Worm (Caenorhabditis elegans) whole organism, L1 larva: ENCODE measurements around the gene hum-6.

Experiments used
- C04F5.9 ChIP-seq: sonication (generic microtip); optimal IDR thresholded peaks from 2 replicates; lab custom pipeline; 2016; ENCODE audit warnings: missing genetic modification characterization, missing compliant biosample characterization
- C16A3.4 ChIP-seq: fragments of 150-350 bp; optimal IDR thresholded peaks from 2 replicates; lab custom pipeline; 2014; ENCODE audit warnings: missing biosample characterization, missing genetic modification characterization
- C34B4.2 ChIP-seq: sonication (generic microtip); optimal IDR thresholded peaks from 2 replicates; lab custom pipeline; 2017; ENCODE audit warnings: mild to moderate bottlenecking, missing genetic modification characterization, missing compliant biosample characterization
- F16B12.6 ChIP-seq: fragments of 150-350 bp; optimal IDR thresholded peaks from 2 replicates; lab custom pipeline; 2014; ENCODE audit warnings: missing biosample characterization, missing genetic modification characterization
- alr-1 ChIP-seq: fragments of 200-800 bp; sonication (Bioruptor generic); optimal IDR thresholded peaks from 2 replicates; lab custom pipeline; 2018; ENCODE audit warnings: borderline replicate concordance, mild to moderate bottlenecking, missing genetic modification characterization, missing compliant biosample characterization
- ama-1 ChIP-seq: fragments of 150-350 bp; optimal IDR thresholded peaks from 2 replicates; lab custom pipeline; 2014
- blmp-1 ChIP-seq: fragments of 150-350 bp; optimal IDR thresholded peaks from 2 replicates; lab custom pipeline; 2014; ENCODE audit warnings: missing biosample characterization, missing genetic modification characterization
- ceh-63 ChIP-seq: fragments of 200-800 bp; sonication (Bioruptor generic); optimal IDR thresholded peaks from 2 replicates; lab custom pipeline; 2018; ENCODE audit warnings: mild to moderate bottlenecking, missing genetic modification characterization, missing compliant biosample characterization
- ceh-82 ChIP-seq, 3 experiments: fragments of 150-350 bp in 1 of 3; sonication (generic microtip) in 2 of 3; optimal IDR thresholded peaks; 2 replicates each; lab custom pipeline; 2014 to 2017; ENCODE audit warnings: missing biosample characterization in 3 of 3, missing genetic modification characterization in 3 of 3
- ceh-90 ChIP-seq: sonication (generic microtip); optimal IDR thresholded peaks from 2 replicates; lab custom pipeline; 2016; ENCODE audit warnings: missing genetic modification characterization, missing compliant biosample characterization
- ces-1 ChIP-seq: fragments of 150-350 bp; optimal IDR thresholded peaks from 2 replicates; lab custom pipeline; 2014; ENCODE audit warnings: missing biosample characterization, missing genetic modification reagents, missing genetic modification characterization
- dsc-1 ChIP-seq: sonication (generic microtip); optimal IDR thresholded peaks from 2 replicates; lab custom pipeline; 2016; ENCODE audit warnings: mild to moderate bottlenecking, missing genetic modification characterization, missing compliant biosample characterization
- efl-1 ChIP-seq, 4 experiments: fragments of 150-350 bp; optimal IDR thresholded peaks in 3 of 4; peaks in 1 of 4; 1 replicate in 1 of 4; 2 replicates in 3 of 4; lab custom pipeline; 2014; ENCODE audit warnings: missing biosample characterization in 2 of 4, missing genetic modification characterization in 2 of 4, missing genetic modification reagents in 2 of 4
- elt-2 ChIP-seq: sonication (generic microtip); optimal IDR thresholded peaks from 2 replicates; lab custom pipeline; 2016; ENCODE audit warnings: missing genetic modification characterization, mild to moderate bottlenecking, inconsistent platforms, missing compliant biosample characterization, missing genetic modification reagents
- elt-3 ChIP-seq, 6 experiments: fragments of 150-350 bp in 1 of 6; sonication (generic microtip); optimal IDR thresholded peaks; 2 replicates each; lab custom pipeline; 2017 to 2018; ENCODE audit warnings: missing biosample characterization in 6 of 6, missing genetic modification characterization in 6 of 6, inconsistent platforms in 1 of 6
- fkh-10 ChIP-seq: sonication (generic microtip); optimal IDR thresholded peaks from 2 replicates; lab custom pipeline; 2017; ENCODE audit warnings: missing biosample characterization, missing genetic modification reagents, missing genetic modification characterization
- fkh-4 ChIP-seq: sonication (generic microtip); optimal IDR thresholded peaks from 2 replicates; lab custom pipeline; 2016; ENCODE audit warnings: missing compliant biosample characterization, missing genetic modification characterization, borderline replicate concordance
- fkh-8 ChIP-seq: sonication (generic microtip); optimal IDR thresholded peaks from 2 replicates; lab custom pipeline; 2016; ENCODE audit warnings: mild to moderate bottlenecking, missing genetic modification characterization, missing compliant biosample characterization
- grh-1 ChIP-seq: fragments of 200-800 bp; sonication (Bioruptor generic); IDR thresholded peaks from 2 replicates; pipeline ENCODE4 v1.3.6; 2022; ENCODE audit warnings: missing genetic modification reagents, missing genetic modification characterization, missing compliant biosample characterization
- hlh-17 ChIP-seq: fragments of 200-800 bp; sonication (Bioruptor generic); optimal IDR thresholded peaks from 2 replicates; lab custom pipeline; 2018; ENCODE audit warnings: missing genetic modification characterization, mild to moderate bottlenecking, missing compliant biosample characterization, moderate library complexity, borderline replicate concordance
- hpl-2 ChIP-seq: fragments of 150-350 bp; optimal IDR thresholded peaks from 2 replicates; lab custom pipeline; 2014; ENCODE audit warnings: missing biosample characterization, missing genetic modification reagents, missing genetic modification characterization
- irx-1 ChIP-seq: sonication (generic microtip); optimal IDR thresholded peaks from 2 replicates; lab custom pipeline; 2016; ENCODE audit warnings: missing genetic modification characterization, missing compliant biosample characterization
- lin-15B ChIP-seq: fragments of 150-350 bp; sonication (generic microtip); optimal IDR thresholded peaks from 3 replicates; lab custom pipeline; 2014; ENCODE audit warnings: missing biosample characterization, missing genetic modification characterization
- lin-35 ChIP-seq, 2 experiments: fragments of 150-350 bp; optimal IDR thresholded peaks; 2 replicates each; lab custom pipeline; 2014; ENCODE audit warnings: missing biosample characterization in 2 of 2, missing genetic modification characterization in 2 of 2, missing genetic modification reagents in 2 of 2
- lin-39 ChIP-seq: fragments of 150-350 bp; optimal IDR thresholded peaks from 2 replicates; lab custom pipeline; 2014; ENCODE audit warnings: missing biosample characterization, missing genetic modification reagents, missing genetic modification characterization
- lir-3 ChIP-seq: sonication (generic microtip); optimal IDR thresholded peaks from 2 replicates; lab custom pipeline; 2016; ENCODE audit warnings: mild to moderate bottlenecking, missing genetic modification characterization, moderate library complexity, missing compliant biosample characterization; ENCODE audit not compliant: poor library complexity
- lsy-2 ChIP-seq, 2 experiments: fragments of 150-350 bp; optimal IDR thresholded peaks; 2 replicates each; lab custom pipeline; 2014; ENCODE audit warnings: missing biosample characterization in 2 of 2, missing genetic modification characterization in 2 of 2
- mdl-1 ChIP-seq, 2 experiments: fragments of 150-350 bp; optimal IDR thresholded peaks; 2 replicates each; lab custom pipeline; 2014 to 2017; ENCODE audit warnings: missing biosample characterization in 2 of 2, missing genetic modification characterization in 2 of 2, inconsistent platforms in 1 of 2
- mef-2 ChIP-seq: fragments of 150-350 bp; optimal IDR thresholded peaks from 2 replicates; lab custom pipeline; 2014; ENCODE audit warnings: missing biosample characterization, missing genetic modification characterization
- mep-1 ChIP-seq: fragments of 150-350 bp; optimal IDR thresholded peaks from 2 replicates; lab custom pipeline; 2014; ENCODE audit warnings: missing biosample characterization, missing genetic modification characterization
- nhr-19 ChIP-seq: fragments of 200-800 bp; sonication (Bioruptor generic); conservative IDR thresholded peaks from 2 replicates; pipeline ENCODE4 v1.3.6; 2022; ENCODE audit warnings: missing genetic modification characterization, missing compliant biosample characterization
- nhr-20 ChIP-seq: sonication (generic microtip); optimal IDR thresholded peaks from 2 replicates; lab custom pipeline; 2016; ENCODE audit warnings: mild to moderate bottlenecking, missing genetic modification characterization, missing compliant biosample characterization
- nhr-47 ChIP-seq: sonication (generic microtip); optimal IDR thresholded peaks from 2 replicates; lab custom pipeline; 2016; ENCODE audit warnings: mild to moderate bottlenecking, missing genetic modification characterization, moderate library complexity, missing compliant biosample characterization
- nhr-71 ChIP-seq: sonication (generic microtip); optimal IDR thresholded peaks from 2 replicates; lab custom pipeline; 2016; ENCODE audit warnings: mild to moderate bottlenecking, missing genetic modification characterization, moderate library complexity, missing compliant biosample characterization
- nhr-76 ChIP-seq: sonication (generic microtip); optimal IDR thresholded peaks from 2 replicates; lab custom pipeline; 2017; ENCODE audit warnings: missing biosample characterization, missing genetic modification characterization
- nhr-90 ChIP-seq: sonication (generic microtip); optimal IDR thresholded peaks from 2 replicates; lab custom pipeline; 2016; ENCODE audit warnings: mild to moderate bottlenecking, missing genetic modification characterization, missing compliant biosample characterization; ENCODE audit not compliant: poor library complexity
- pag-3 ChIP-seq: sonication (generic microtip); optimal IDR thresholded peaks from 2 replicates; lab custom pipeline; 2017; ENCODE audit warnings: missing genetic modification characterization, mild to moderate bottlenecking, missing compliant biosample characterization, antibody characterized with exemption, borderline replicate concordance; ENCODE audit not compliant: insufficient read depth
- pax-3 ChIP-seq: fragments of 200-800 bp; sonication (Bioruptor generic); optimal IDR thresholded peaks from 2 replicates; lab custom pipeline; 2018; ENCODE audit warnings: mild to moderate bottlenecking, missing genetic modification characterization, moderate library complexity, missing compliant biosample characterization
- rnt-1 ChIP-seq: sonication (generic microtip); optimal IDR thresholded peaks from 2 replicates; lab custom pipeline; 2016; ENCODE audit warnings: mild to moderate bottlenecking, missing genetic modification characterization, moderate library complexity, missing compliant biosample characterization
- skn-1 ChIP-seq: fragments of 150-350 bp; optimal IDR thresholded peaks from 2 replicates; lab custom pipeline; 2014; ENCODE audit warnings: missing biosample characterization, missing genetic modification characterization
- snu-23 ChIP-seq: sonication (generic microtip); optimal IDR thresholded peaks from 2 replicates; lab custom pipeline; 2016; ENCODE audit warnings: missing genetic modification characterization, missing compliant biosample characterization
- sox-4 ChIP-seq: sonication (generic microtip); optimal IDR thresholded peaks from 2 replicates; lab custom pipeline; 2016; ENCODE audit warnings: missing genetic modification characterization, missing compliant biosample characterization
- swsn-7 ChIP-seq: sonication (generic microtip); optimal IDR thresholded peaks from 2 replicates; lab custom pipeline; 2016; ENCODE audit warnings: missing genetic modification characterization, missing compliant biosample characterization
- tlp-1 ChIP-seq: fragments of 150-350 bp; optimal IDR thresholded peaks from 2 replicates; lab custom pipeline; 2014; ENCODE audit warnings: missing biosample characterization, missing genetic modification characterization
- unc-98 ChIP-seq: fragments of 200-800 bp; sonication (Bioruptor generic); IDR thresholded peaks from 2 replicates; pipeline ENCODE4 v1.3.6; 2022; ENCODE audit warnings: missing genetic modification characterization, missing compliant biosample characterization
- xbp-1 ChIP-seq: sonication (generic microtip); optimal IDR thresholded peaks from 2 replicates; lab custom pipeline; 2016; ENCODE audit warnings: missing genetic modification characterization, missing compliant biosample characterization
- zag-1 ChIP-seq: fragments of 150-350 bp; optimal IDR thresholded peaks from 2 replicates; lab custom pipeline; 2014; ENCODE audit warnings: missing biosample characterization, missing genetic modification characterization

The hum-6 gene

ce11 chrX:2287977-2288387, 14.9 kb upstream of the hum-6 start (continued):
- peak in 1 of 2 experiments; percentile 35 for TF ChIP-seq lsy-2 (tag; optimal IDR thresholded peaks at IDR 0.05; lab: Kevin White, UChicago)
- TF ChIP-seq hlh-17 (GFP tag; lab: Kevin White, UChicago) = no peak
- no peak for TF ChIP-seq grh-1
- peak; percentile 43 for TF ChIP-seq skn-1 (tag; lab: Kevin White, UChicago)
- TF ChIP-seq zag-1 (tag; lab: Kevin White, UChicago) = no peak
- peak in 1 of 2 experiments; percentile 32 for TF ChIP-seq lin-35 (GFP tag; optimal IDR thresholded peaks at IDR 0.05; lab: Kevin White, UChicago)
- TF ChIP-seq C16A3.4 (tag; lab: Kevin White, UChicago) = no peak
- TF ChIP-seq ces-1 (GFP tag; lab: Kevin White, UChicago) = no peak
- peak; percentile 22 for TF ChIP-seq dsc-1 (tag; lab: Kevin White, UChicago)
- TF ChIP-seq nhr-20 (tag; lab: Kevin White, UChicago) = peak; percentile 6
- no peak for TF ChIP-seq lin-15B (tag; lab: Kevin White, UChicago)
- TF ChIP-seq ceh-90 (tag; lab: Kevin White, UChicago) = no peak
- no peak for TF ChIP-seq irx-1 (tag; lab: Kevin White, UChicago)
- TF ChIP-seq mep-1 (tag; lab: Kevin White, UChicago) = peak; percentile 64
- no peak for TF ChIP-seq nhr-47 (tag; lab: Kevin White, UChicago)
- TF ChIP-seq elt-3 (tag; optimal IDR thresholded peaks at IDR 0.05; lab: Kevin White, UChicago) = peak in 1 of 6 experiments; percentile 35
- no peak for TF ChIP-seq hpl-2 (GFP tag; lab: Kevin White, UChicago)
- TF ChIP-seq snu-23 (GFP tag; lab: Kevin White, UChicago) = peak; percentile 35
- TF ChIP-seq C34B4.2 (tag; lab: Kevin White, UChicago) = no peak
- TF ChIP-seq rnt-1 = peak; percentile 32
- TF ChIP-seq mdl-1 (tag; optimal IDR thresholded peaks at IDR 0.05; lab: Kevin White, UChicago) = no peak
- no peak for TF ChIP-seq alr-1
- TF ChIP-seq nhr-76 (tag; lab: Kevin White, UChicago) = no peak
- no peak for TF ChIP-seq C04F5.9 (tag; lab: Kevin White, UChicago)
- TF ChIP-seq efl-1 (optimal IDR thresholded peaks at IDR 0.05; lab: Kevin White, UChicago) = no peak
- TF ChIP-seq efl-1 (GFP tag; optimal IDR thresholded peaks at IDR 0.05 in 1 of 2; lab: Kevin White, UChicago) = peak in 1 of 2 experiments; percentile 83
- TF ChIP-seq ama-1 (lab: Kevin White, UChicago) = no peak
- no peak for TF ChIP-seq pag-3 (tag; lab: Kevin White, UChicago)
- no peak for TF ChIP-seq xbp-1 (tag; lab: Kevin White, UChicago)
- TF ChIP-seq fkh-10 (GFP tag; lab: Kevin White, UChicago) = no peak
- TF ChIP-seq F16B12.6 = no peak
- TF ChIP-seq elt-2 (tag; lab: Kevin White, UChicago) = peak; percentile 27
- no peak for TF ChIP-seq fkh-4
- peak; percentile 9 for TF ChIP-seq nhr-71

DNA sequence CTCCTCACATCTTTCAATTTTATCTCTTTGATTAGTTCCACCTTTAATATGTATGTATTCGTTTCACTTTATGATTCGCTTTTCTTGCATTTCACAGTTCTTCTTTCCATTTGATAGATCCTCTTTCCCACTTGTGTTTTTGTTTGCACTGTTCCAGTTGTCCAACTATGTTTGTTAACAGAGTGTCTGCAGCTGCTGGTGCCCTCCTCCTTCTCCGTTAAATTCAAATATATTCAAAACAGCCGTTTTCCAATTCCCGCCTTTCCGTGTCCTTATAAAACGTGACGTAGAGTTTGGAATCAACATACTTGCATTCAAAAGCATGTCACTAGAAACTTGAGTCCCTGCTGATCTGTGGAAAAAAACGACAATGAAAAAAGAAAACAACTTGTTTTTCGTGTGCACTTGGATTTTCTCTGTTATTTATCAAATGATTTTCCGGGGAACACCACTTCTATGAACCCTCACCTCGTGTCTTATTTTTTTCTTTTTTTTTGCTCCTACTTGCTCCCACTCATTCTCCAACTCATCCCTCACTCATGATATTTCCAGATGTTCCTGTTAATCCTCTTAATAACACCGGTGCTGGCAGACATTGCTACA, 8.6 kb upstream of the hum-6 start, which contains the start of gene T10H10.2:
Gene T10H10.2 (plus strand): TSS at position 553 of the 603 bp plus-strand sequence.
- no peak for TF ChIP-seq ceh-82 (tag; optimal IDR thresholded peaks at IDR 0.05; lab: Kevin White, UChicago)
- no peak for TF ChIP-seq unc-98
- peak; percentile 51 for TF ChIP-seq blmp-1 (tag; lab: Kevin White, UChicago)
- no peak for TF ChIP-seq mef-2

- no peak for TF ChIP-seq ceh-63 (GFP tag; lab: Kevin White, UChicago)
- no peak for TF ChIP-seq nhr-19 (GFP tag; lab: Robert Waterston, UW)
- TF ChIP-seq alr-1 = no peak
- no peak for TF ChIP-seq ama-1 (lab: Kevin White, UChicago)
- no peak for TF ChIP-seq swsn-7 (tag; lab: Kevin White, UChicago)
- TF ChIP-seq tlp-1 (tag; lab: Kevin White, UChicago) = no peak
- no peak for TF ChIP-seq lin-39 (tag; lab: Kevin White, UChicago)
- TF ChIP-seq efl-1 (optimal IDR thresholded peaks at IDR 0.05; lab: Kevin White, UChicago) = no peak
- TF ChIP-seq efl-1 (GFP tag; optimal IDR thresholded peaks at IDR 0.05 in 1 of 2; lab: Kevin White, UChicago) = peak in 1 of 2 experiments; percentile 80
- TF ChIP-seq ces-1 (GFP tag; lab: Kevin White, UChicago) = no peak
- no peak for TF ChIP-seq pax-3 (tag; lab: Kevin White, UChicago)
- TF ChIP-seq blmp-1 (tag; lab: Kevin White, UChicago) = peak; percentile 35
- no peak for TF ChIP-seq nhr-90 (tag; lab: Kevin White, UChicago)
- TF ChIP-seq sox-4 = no peak
- TF ChIP-seq lin-35 (GFP tag; optimal IDR thresholded peaks at IDR 0.05; lab: Kevin White, UChicago) = no peak
- no peak for TF ChIP-seq lir-3 (tag; lab: Kevin White, UChicago)
- no peak for TF ChIP-seq fkh-8 (tag; lab: Kevin White, UChicago)
Measured at ce11 chrX:2301821-2302220, 1.1 kb upstream of the hum-6 start.
